Worm (Caenorhabditis elegans): ENCODE measurements around the gene K11D12.8.

- TF ChIP-seq F49E8.2 (tag; optimal IDR thresholded peaks at IDR 0.05; ENCODE audit: borderline replicate concordance) = no peak
- TF ChIP-seq lin-39 (tag; optimal IDR thresholded peaks at IDR 0.05) = no peak
- no peak for TF ChIP-seq nhr-10 (tag; optimal IDR thresholded peaks at IDR 0.05)
- no peak for TF ChIP-seq unc-62 (GFP tag; optimal IDR thresholded peaks at IDR 0.05 in 1 of 2)
- TF ChIP-seq unc-62 (tag; optimal IDR thresholded peaks at IDR 0.05) = no peak
- TF ChIP-seq zfp-2 (tag; optimal IDR thresholded peaks at IDR 0.05) = no peak
- TF ChIP-seq pha-4 (GFP tag; IDR thresholded peaks at IDR 0.05) = no peak
- TF ChIP-seq pha-4 (tag; optimal IDR thresholded peaks at IDR 0.05) = no peak
- TF ChIP-seq ztf-11 (tag; optimal IDR thresholded peaks at IDR 0.05) = no peak
- no peak for TF ChIP-seq lsy-2 (tag; optimal IDR thresholded peaks at IDR 0.05)
- TF ChIP-seq aly-2 (tag; optimal IDR thresholded peaks at IDR 0.05) = no peak
- peak; percentile 72 for TF ChIP-seq pqm-1 (tag; optimal IDR thresholded peaks at IDR 0.05)
- no peak for TF ChIP-seq snpc-4 (tag; optimal IDR thresholded peaks at IDR 0.05)
- TF ChIP-seq nhr-77 (tag; optimal IDR thresholded peaks at IDR 0.05) = peak; percentile 11
- no peak for TF ChIP-seq fkh-10 (GFP tag; optimal IDR thresholded peaks at IDR 0.05)
Measured at ce11 chrV:5000406-5000805, 40.4 kb downstream of the K11D12.8 start, which contains the start of gene ugt-7.
